Fruit fly (Drosophila melanogaster) whole organism, pupa: ENCODE data around the gene Brms1.

Source experiments
- CG10348 ChIP-seq: fragments of 200-800 bp; sonication (Bioruptor generic); IDR thresholded peaks from 2 replicates; pipeline ENCODE4 v1.3.6; 2022; ENCODE audit warnings: missing biosample characterization, missing genetic modification characterization
- CG17806 ChIP-seq: fragments of 200-800 bp; sonication (Bioruptor generic); optimal IDR thresholded peaks from 2 replicates; lab custom pipeline; 2018; ENCODE audit warnings: missing biosample characterization, mild to moderate bottlenecking, missing genetic modification characterization, moderate library complexity
- CG32121 ChIP-seq: fragments of 200-800 bp; sonication (Bioruptor generic); IDR thresholded peaks from 2 replicates; pipeline ENCODE4 v1.3.6; 2022; ENCODE audit warnings: missing biosample characterization, missing genetic modification characterization
- CG8159 ChIP-seq: fragments of 200-800 bp; sonication (Bioruptor generic); optimal IDR thresholded peaks from 3 replicates; lab custom pipeline; 2018; ENCODE audit warnings: missing biosample characterization, mild to moderate bottlenecking, missing genetic modification characterization, moderate library complexity
- Pif1B ChIP-seq: fragments of 200-800 bp; sonication (Bioruptor generic); optimal IDR thresholded peaks from 3 replicates; lab custom pipeline; 2016; ENCODE audit warnings: missing biosample characterization, missing genetic modification characterization

dm6 chrX:12957412-12957895 lies 48.0 kb upstream of the Brms1 start, which contains the start of gene hec:
- TF ChIP-seq Pif1B, result no peak
- TF ChIP-seq CG17806 (tag; lab: Kevin White, UChicago), result no peak
- no peak for TF ChIP-seq CG8159 (tag; lab: Kevin White, UChicago)
- TF ChIP-seq CG10348 (GFP tag; lab: Robert Waterston, UW), result no peak
- no peak for TF ChIP-seq CG32121 (GFP tag; lab: Robert Waterston, UW)
